Worm (Caenorhabditis elegans) whole organism, midembryonic: ENCODE results near the gene K01G12.22.

ENCODE experiments used
- cog-1 ChIP-seq: sonication (generic microtip); optimal IDR thresholded peaks from 2 replicates; lab custom pipeline; 2016; ENCODE audit warnings: missing genetic modification characterization, missing compliant biosample characterization
- klf-2 ChIP-seq: fragments of 200-800 bp; sonication (Bioruptor generic); conservative IDR thresholded peaks from 2 replicates; pipeline ENCODE4 v1.3.6; 2022; ENCODE audit warnings: missing genetic modification reagents, missing genetic modification characterization, missing compliant biosample characterization
- med-1 ChIP-seq: sonication (generic microtip); optimal IDR thresholded peaks from 2 replicates; lab custom pipeline; 2017; ENCODE audit warnings: missing genetic modification characterization, mild to moderate bottlenecking, missing compliant biosample characterization, antibody characterized with exemption, missing genetic modification reagents; ENCODE audit not compliant: insufficient read depth
- tab-1 ChIP-seq: fragments of 200-800 bp; sonication (Bioruptor generic); IDR thresholded peaks from 2 replicates; pipeline ENCODE4 v1.3.6; 2022; ENCODE audit warnings: missing genetic modification characterization, missing compliant biosample characterization
- ztf-23 ChIP-seq: fragments of 200-800 bp; sonication (Bioruptor generic); IDR thresholded peaks from 2 replicates; pipeline ENCODE4 v1.3.6; 2022; ENCODE audit warnings: missing genetic modification reagents, missing genetic modification characterization, missing compliant biosample characterization
- ztf-29 ChIP-seq: fragments of 200-800 bp; sonication (Bioruptor generic); IDR thresholded peaks from 2 replicates; pipeline ENCODE4 v1.3.6; 2022; ENCODE audit warnings: missing genetic modification reagents, missing genetic modification characterization, missing compliant biosample characterization

ce11 chrIV:14194317-14194716 lies 2.3 kb downstream of the K01G12.22 start:
- TF ChIP-seq med-1 (GFP tag; lab: Kevin White, UChicago) (no peak), ztf-29 (GFP tag; lab: Robert Waterston, UW) (no peak), cog-1 (tag; lab: Kevin White, UChicago) (no peak), klf-2 (GFP tag; lab: Robert Waterston, UW) (no peak), ztf-23 (GFP tag; lab: Robert Waterston, UW) (no peak), tab-1 (GFP tag; lab: Robert Waterston, UW) (no peak)
